Worm (Caenorhabditis elegans) whole organism, L3 larva: ENCODE measurements around the gene prx-19.

Experiments used
- R02D3.7 ChIP-seq: fragments of 150-350 bp; optimal IDR thresholded peaks from 2 replicates; lab custom pipeline; 2014; ENCODE audit warnings: missing biosample characterization, missing genetic modification characterization
- ceh-28 ChIP-seq: fragments of 150-350 bp; optimal IDR thresholded peaks from 2 replicates; lab custom pipeline; 2014; ENCODE audit warnings: missing biosample characterization, missing genetic modification reagents, missing genetic modification characterization
- elt-3 ChIP-seq, 3 experiments: fragments of 150-350 bp in 1 of 3; sonication (generic microtip) in 2 of 3; optimal IDR thresholded peaks; 2 replicates in 2 of 3; 4 replicates in 1 of 3; lab custom pipeline; 2014 to 2017; ENCODE audit warnings: missing biosample characterization in 3 of 3, missing genetic modification characterization in 3 of 3
- nfya-1 ChIP-seq: sonication (generic microtip); optimal IDR thresholded peaks from 2 replicates; lab custom pipeline; 2017; ENCODE audit warnings: missing genetic modification characterization, mild to moderate bottlenecking, missing compliant biosample characterization, antibody characterized with exemption, moderate library complexity; ENCODE audit not compliant: insufficient read depth
- nhr-77 ChIP-seq: fragments of 150-350 bp; optimal IDR thresholded peaks from 2 replicates; lab custom pipeline; 2014; ENCODE audit warnings: missing biosample characterization, missing genetic modification characterization
- pha-4 ChIP-seq: fragments of 150-350 bp; optimal IDR thresholded peaks from 2 replicates; lab custom pipeline; 2014; ENCODE audit warnings: missing biosample characterization, missing genetic modification reagents, missing genetic modification characterization
- tbx-2 ChIP-seq: sonication (generic microtip); optimal IDR thresholded peaks from 2 replicates; lab custom pipeline; 2016; ENCODE audit warnings: mild to moderate bottlenecking, missing genetic modification characterization, missing compliant biosample characterization
- unc-62 ChIP-seq: fragments of 150-350 bp; sonication (generic microtip); optimal IDR thresholded peaks from 4 replicates; lab custom pipeline; 2014; ENCODE audit warnings: missing biosample characterization, missing genetic modification reagents, missing genetic modification characterization
- ztf-11 ChIP-seq: fragments of 150-350 bp; optimal IDR thresholded peaks from 2 replicates; lab custom pipeline; 2014; ENCODE audit warnings: missing biosample characterization, missing genetic modification characterization

ce11 chrIII:8772428-8773027 lies 36.6 kb downstream of the prx-19 start:
- TF ChIP-seq ztf-11 (tag; lab: Kevin White, UChicago) (no peak), R02D3.7 (tag; lab: Kevin White, UChicago) (no peak), pha-4 (tag; lab: Kevin White, UChicago) (no peak), unc-62 (GFP tag; lab: Kevin White, UChicago) (no peak), nfya-1 (no peak), ceh-28 (tag; lab: Kevin White, UChicago) (no peak), elt-3 (tag; optimal IDR thresholded peaks at IDR 0.05; lab: Kevin White, UChicago) (no peak), tbx-2 (tag; lab: Kevin White, UChicago) (no peak), nhr-77 (tag; lab: Kevin White, UChicago) (no peak)
